Worm (Caenorhabditis elegans) whole organism, L4 larva: Measurements from ENCODE around the gene lsm-3.

Experiments used
- D1046.2 ChIP-seq: fragments of 200-800 bp; sonication (Bioruptor generic); IDR thresholded peaks from 2 replicates; pipeline ENCODE4 v1.3.6; 2022; ENCODE audit warnings: missing genetic modification characterization, missing compliant biosample characterization
- ama-1 ChIP-seq: fragments of 150-350 bp; optimal IDR thresholded peaks from 2 replicates; lab custom pipeline; 2014; ENCODE audit warnings: inconsistent platforms, mixed read lengths
- daf-19 ChIP-seq: fragments of 200-800 bp; sonication (Bioruptor generic); conservative IDR thresholded peaks from 2 replicates; pipeline ENCODE4 v1.3.6; 2022; ENCODE audit warnings: missing genetic modification characterization, missing compliant biosample characterization
- fkh-10 ChIP-seq: fragments of 150-350 bp; optimal IDR thresholded peaks from 2 replicates; lab custom pipeline; 2014; ENCODE audit warnings: missing biosample characterization, missing genetic modification reagents, missing genetic modification characterization
- mep-1 ChIP-seq: fragments of 150-350 bp; sonication (generic microtip); optimal IDR thresholded peaks from 3 replicates; lab custom pipeline; 2014; ENCODE audit warnings: missing biosample characterization, missing genetic modification characterization

- TF ChIP-seq D1046.2 (GFP tag; lab: Robert Waterston, UW) (no peak), daf-19 (GFP tag; lab: Robert Waterston, UW) (no peak), mep-1 (tag; lab: Kevin White, UChicago) (peak; percentile 86), fkh-10 (GFP tag; lab: Kevin White, UChicago) (no peak), ama-1 (lab: Kevin White, UChicago) (peak; percentile 20)
These were observed 960 bp upstream of the lsm-3 start, which contains the start of the genes Y62E10A.20, Y62E10A.23 and mdt-9 for ce11 chrIV:13386043-13386442.
